Fruit fly (Drosophila melanogaster) whole organism: Measurements from ENCODE around the gene stet.

ENCODE experiments used
- CG8478 ChIP-seq: fragments of >200 bp; optimal IDR thresholded peaks from 2 replicates; lab custom pipeline; 2018; ENCODE audit warnings: inconsistent platforms
- Dll ChIP-seq: fragments of >200 bp; optimal IDR thresholded peaks from 2 replicates; lab custom pipeline; 2017
- EcR ChIP-seq, 2 experiments: fragments of >200 bp; optimal IDR thresholded peaks; 2 replicates each; lab custom pipeline; 2017; ENCODE audit warnings: missing biosample characterization in 2 of 2, missing genetic modification characterization in 2 of 2, missing genetic modification reagents in 2 of 2
- pan ChIP-seq: fragments of >200 bp; optimal IDR thresholded peaks from 2 replicates; lab custom pipeline; 2017
- psq ChIP-seq: fragments of >200 bp; optimal IDR thresholded peaks from 2 replicates; lab custom pipeline; 2017
- usp ChIP-seq: fragments of >200 bp; optimal IDR thresholded peaks from 2 replicates; lab custom pipeline; 2017; ENCODE audit warnings: missing biosample characterization, missing genetic modification characterization, mixed read lengths

Gene stet

dm6 chr3L:1489523-1489922 lies at the start of gene stet:
TSS of gene stet (minus strand) at chr3L:1489547.
- TF ChIP-seq EcR (GFP tag; optimal IDR thresholded peaks at IDR 0.05; lab: Kevin White, UChicago) (no peak), psq (no peak), pan (no peak), Dll (lab: Kevin White, UChicago) (no peak), CG8478 (no peak), usp (GFP tag; lab: Kevin White, UChicago) (no peak)

- no peak for TF ChIP-seq Dll (lab: Kevin White, UChicago)
- TF ChIP-seq psq = no peak
- TF ChIP-seq CG8478 = no peak
- no peak for TF ChIP-seq usp (GFP tag; lab: Kevin White, UChicago)
- TF ChIP-seq EcR (GFP tag; optimal IDR thresholded peaks at IDR 0.05; lab: Kevin White, UChicago) = no peak
- no peak for TF ChIP-seq pan
These were observed 49.0 kb upstream of the stet start for dm6 chr3L:1538314-1538854.

DNA sequence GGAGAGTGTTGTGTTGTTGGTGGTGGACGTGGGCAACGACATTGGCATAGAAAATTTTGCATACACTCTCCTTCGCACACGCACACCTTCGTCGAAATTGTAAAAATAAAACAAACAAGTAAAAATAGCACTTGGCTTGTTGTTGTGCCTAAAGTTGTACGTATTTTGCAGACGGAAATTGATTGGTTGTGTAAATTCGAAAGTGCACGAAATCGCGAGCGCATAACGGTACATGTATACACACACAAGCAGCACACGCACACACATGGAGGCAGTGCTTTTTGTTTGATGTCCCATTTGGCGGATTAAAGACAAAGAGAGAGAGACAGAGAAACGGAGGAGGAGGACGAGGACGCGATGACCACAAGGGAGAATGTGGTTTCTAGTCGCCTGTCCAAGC lies 48.0 kb upstream of the stet start:
- TF ChIP-seq usp (GFP tag; lab: Kevin White, UChicago) (no peak), EcR (GFP tag; optimal IDR thresholded peaks at IDR 0.05; lab: Kevin White, UChicago) (no peak), Dll (lab: Kevin White, UChicago) (no peak), pan (no peak), CG8478 (no peak), psq (no peak)

- no peak for TF ChIP-seq usp (GFP tag; lab: Kevin White, UChicago)
- TF ChIP-seq CG8478 = no peak
- TF ChIP-seq psq = no peak
- TF ChIP-seq Dll (lab: Kevin White, UChicago) = no peak
- TF ChIP-seq EcR (GFP tag; optimal IDR thresholded peaks at IDR 0.05; lab: Kevin White, UChicago) = no peak
- TF ChIP-seq pan = no peak
These were observed 47.4 kb upstream of the stet start, which contains the start of the genes CG12091 and pns for dm6 chr3L:1536487-1537337. TSS of gene CG12091 (minus strand) at chr3L:1536835. TSS of gene pns (plus strand) at chr3L:1537137.

- TF ChIP-seq usp (GFP tag; lab: Kevin White, UChicago) (no peak), psq (no peak), EcR (GFP tag; optimal IDR thresholded peaks at IDR 0.05; lab: Kevin White, UChicago) (no peak), pan (no peak), CG8478 (no peak), Dll (lab: Kevin White, UChicago) (no peak)
These were observed 44.5 kb upstream of the stet start, which contains the start of gene Iml1 for dm6 chr3L:1533699-1534431. TSS of gene Iml1 (minus strand) at chr3L:1534034.

DNA sequence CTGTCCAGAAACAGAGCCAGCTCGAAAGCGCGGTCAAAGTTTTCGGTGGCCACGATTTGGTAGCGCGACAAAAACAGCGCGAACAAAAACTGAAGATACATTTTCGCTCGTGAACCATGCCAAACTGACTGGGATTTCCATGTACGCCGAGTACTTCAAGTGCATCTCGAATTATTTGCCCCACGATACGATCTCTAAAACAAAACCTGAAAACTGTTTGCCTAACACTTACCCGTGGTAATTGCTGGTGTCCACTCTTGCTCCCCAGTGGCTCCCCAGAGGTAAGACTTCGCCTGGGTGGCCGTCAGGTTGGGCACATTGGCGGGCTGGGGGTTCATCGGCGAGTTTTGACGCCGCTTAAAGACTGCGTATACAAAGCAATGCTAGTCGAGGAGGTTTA lies 41.8 kb upstream of the stet start, which contains the start of gene Ir62a:
Ir62a (minus strand) TSS at position 101 of the 400 bp plus-strand sequence.
- TF ChIP-seq psq = no peak
- no peak for TF ChIP-seq CG8478
- no peak for TF ChIP-seq Dll (lab: Kevin White, UChicago)
- TF ChIP-seq usp (GFP tag; lab: Kevin White, UChicago) = no peak
- TF ChIP-seq EcR (GFP tag; optimal IDR thresholded peaks at IDR 0.05; lab: Kevin White, UChicago) = no peak
- TF ChIP-seq pan = no peak

DNA sequence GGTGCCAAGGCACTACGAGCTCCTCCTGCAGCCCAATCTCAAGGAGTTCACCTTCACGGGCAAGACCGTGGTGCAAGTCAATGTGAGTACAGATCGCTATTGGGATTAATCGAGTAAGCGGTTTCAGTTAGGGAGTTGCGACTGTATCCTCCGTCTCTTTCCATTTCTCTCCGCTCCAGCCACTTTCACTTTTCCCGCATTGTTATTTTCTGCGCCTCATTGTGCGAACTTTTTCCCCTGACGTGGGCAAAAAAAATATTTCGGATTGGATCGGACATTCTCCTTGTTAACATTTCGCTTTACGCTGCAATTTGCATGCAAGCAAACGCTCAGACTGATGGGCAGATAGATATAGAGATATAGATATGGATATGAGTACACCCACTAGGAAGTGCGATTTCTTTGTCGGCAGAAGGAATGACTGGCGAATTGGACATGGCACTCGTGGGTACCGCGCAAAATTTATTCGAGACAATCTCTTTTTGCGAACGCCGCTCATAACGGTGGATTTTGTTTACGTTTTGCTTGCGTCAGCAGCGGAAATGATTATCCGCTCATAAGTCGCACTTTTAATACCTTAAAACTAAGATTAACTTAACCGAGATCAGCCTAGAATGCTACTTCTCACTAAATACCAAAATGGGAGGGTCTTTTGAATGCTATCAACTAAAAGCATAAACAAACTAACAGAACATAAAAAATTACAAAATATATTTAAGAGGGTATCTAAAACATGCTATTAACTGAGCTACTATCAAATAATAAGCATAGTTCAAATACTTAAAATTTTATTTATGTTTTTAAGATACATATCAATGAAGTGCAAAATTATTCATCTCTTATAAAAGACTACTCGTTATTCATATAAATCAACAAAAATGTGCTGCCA lies 29.6 kb upstream of the stet start:
- TF ChIP-seq EcR (GFP tag; optimal IDR thresholded peaks at IDR 0.05; lab: Kevin White, UChicago) (no peak), pan (no peak), CG8478 (no peak), Dll (lab: Kevin White, UChicago) (no peak), usp (GFP tag; lab: Kevin White, UChicago) (no peak), psq (no peak)

dm6 chr3L:1517274-1518047 lies 28.1 kb upstream of the stet start:
- no peak for TF ChIP-seq CG8478
- no peak for TF ChIP-seq usp (GFP tag; lab: Kevin White, UChicago)
- TF ChIP-seq pan = no peak

- TF ChIP-seq CG8478 = no peak
- no peak for TF ChIP-seq psq
- TF ChIP-seq EcR (GFP tag; optimal IDR thresholded peaks at IDR 0.05; lab: Kevin White, UChicago) = no peak
- no peak for TF ChIP-seq pan
- TF ChIP-seq usp (GFP tag; lab: Kevin White, UChicago) = no peak
- no peak for TF ChIP-seq Dll (lab: Kevin White, UChicago)
These were observed 27.4 kb upstream of the stet start, which contains the start of gene cue for dm6 chr3L:1516631-1517273. TSS of gene cue (minus strand) at chr3L:1517271.

dm6 chr3L:1515820-1516540 lies 26.6 kb upstream of the stet start:
- no peak for TF ChIP-seq usp (GFP tag; lab: Kevin White, UChicago)
- TF ChIP-seq CG8478 = no peak
- TF ChIP-seq psq = no peak
- TF ChIP-seq pan = no peak
- no peak for TF ChIP-seq EcR (GFP tag; optimal IDR thresholded peaks at IDR 0.05; lab: Kevin White, UChicago)
- TF ChIP-seq Dll (lab: Kevin White, UChicago) = no peak
